Fruit fly (Drosophila melanogaster) whole organism, embryonic: Measurements from ENCODE around the gene CG7985.

Experiments
- CG12236 ChIP-seq: fragments of 200-800 bp; sonication (Bioruptor generic); optimal IDR thresholded peaks from 2 replicates; lab custom pipeline; 2016; ENCODE audit warnings: missing biosample characterization, missing genetic modification characterization
- CG1233 ChIP-seq: fragments of 200-800 bp; sonication (Bioruptor generic); optimal IDR thresholded peaks from 4 replicates; lab custom pipeline; 2018; ENCODE audit warnings: missing biosample characterization, mild to moderate bottlenecking, missing genetic modification characterization
- CG12659 ChIP-seq: fragments of 200-800 bp; sonication (Bioruptor generic); optimal IDR thresholded peaks from 3 replicates; lab custom pipeline; 2017; ENCODE audit warnings: mild to moderate bottlenecking, missing biosample characterization, missing genetic modification reagents, missing genetic modification characterization
- CG12744 ChIP-seq: fragments of 200-800 bp; sonication (Bioruptor generic); optimal IDR thresholded peaks from 2 replicates; lab custom pipeline; 2016; ENCODE audit warnings: missing biosample characterization, missing genetic modification characterization
- CG12942 ChIP-seq: fragments of 200-800 bp; sonication (Bioruptor generic); optimal IDR thresholded peaks from 3 replicates; lab custom pipeline; 2016; ENCODE audit warnings: missing biosample characterization, missing genetic modification characterization
- CG13624 ChIP-seq: fragments of 200-800 bp; sonication (Bioruptor generic); optimal IDR thresholded peaks from 2 replicates; lab custom pipeline; 2016; ENCODE audit warnings: missing biosample characterization, missing genetic modification characterization
- CG13894 ChIP-seq: fragments of 200-800 bp; sonication (Bioruptor generic); optimal IDR thresholded peaks from 3 replicates; lab custom pipeline; 2018; ENCODE audit warnings: missing biosample characterization, mild to moderate bottlenecking, missing genetic modification characterization, moderate library complexity
- CG1529 ChIP-seq: fragments of 200-800 bp; sonication (Bioruptor generic); optimal IDR thresholded peaks from 3 replicates; lab custom pipeline; 2018; ENCODE audit warnings: missing biosample characterization, missing genetic modification characterization
- CG15696 ChIP-seq: fragments of 200-800 bp; sonication (Bioruptor generic); optimal IDR thresholded peaks from 2 replicates; lab custom pipeline; 2019; ENCODE audit warnings: missing biosample characterization, mild to moderate bottlenecking, missing genetic modification characterization, moderate library complexity
- CG1647 ChIP-seq: fragments of 200-800 bp; sonication (Bioruptor generic); optimal IDR thresholded peaks from 3 replicates; lab custom pipeline; 2016; ENCODE audit warnings: missing biosample characterization, missing genetic modification characterization
- CG17186 ChIP-seq: fragments of 200-800 bp; sonication (Bioruptor generic); optimal IDR thresholded peaks from 3 replicates; lab custom pipeline; 2017; ENCODE audit warnings: missing biosample characterization, missing genetic modification reagents, missing genetic modification characterization
- CG17829 ChIP-seq: fragments of 200-800 bp; optimal IDR thresholded peaks from 2 replicates; lab custom pipeline; 2019; ENCODE audit warnings: missing biosample characterization, mild to moderate bottlenecking, missing genetic modification characterization, moderate library complexity
- CG17912 ChIP-seq: fragments of 200-800 bp; sonication (Bioruptor generic); optimal IDR thresholded peaks from 2 replicates; lab custom pipeline; 2018; ENCODE audit warnings: missing biosample characterization, mild to moderate bottlenecking, missing genetic modification characterization
- CG2120 ChIP-seq: fragments of 200-800 bp; sonication (Bioruptor generic); optimal IDR thresholded peaks from 3 replicates; lab custom pipeline; 2016; ENCODE audit warnings: missing biosample characterization, missing genetic modification characterization
- CG42726 ChIP-seq: fragments of 200-800 bp; sonication (Bioruptor generic); IDR thresholded peaks from 2 replicates; pipeline ENCODE4 v1.3.6; 2022; ENCODE audit warnings: missing biosample characterization, missing genetic modification characterization; ENCODE audit not compliant: partially characterized antibody
- CG6654 ChIP-seq: fragments of 200-800 bp; sonication (Bioruptor generic); optimal IDR thresholded peaks from 2 replicates; lab custom pipeline; 2017; ENCODE audit warnings: missing biosample characterization, mild to moderate bottlenecking, missing genetic modification characterization
- CG7556 ChIP-seq: fragments of 200-800 bp; sonication (Bioruptor generic); optimal IDR thresholded peaks from 2 replicates; lab custom pipeline; 2017; ENCODE audit warnings: missing biosample characterization, mild to moderate bottlenecking, missing genetic modification characterization
- CG8290 ChIP-seq, 3 experiments: fragments of 200-800 bp; sonication (Bioruptor generic); optimal IDR thresholded peaks; 2 replicates each; lab custom pipeline; 2016 to 2019; ENCODE audit warnings: missing biosample characterization in 3 of 3, missing genetic modification characterization in 3 of 3, mild to moderate bottlenecking in 2 of 3, moderate library complexity in 1 of 3
- CG9932 ChIP-seq: fragments of 200-800 bp; sonication (Bioruptor generic); IDR thresholded peaks from 2 replicates; pipeline ENCODE4 v1.3.6; 2022; ENCODE audit warnings: missing biosample characterization, missing genetic modification characterization
- Dp ChIP-seq: fragments of 200-800 bp; sonication (Bioruptor generic); optimal IDR thresholded peaks from 2 replicates; lab custom pipeline; 2018; ENCODE audit warnings: missing biosample characterization, mild to moderate bottlenecking, missing genetic modification characterization, moderate library complexity
- Meics ChIP-seq: fragments of 200-800 bp; sonication (Bioruptor generic); optimal IDR thresholded peaks from 2 replicates; lab custom pipeline; 2017; ENCODE audit warnings: missing biosample characterization, mild to moderate bottlenecking, missing genetic modification characterization
- Myb ChIP-seq: fragments of 200-800 bp; sonication (Bioruptor generic); optimal IDR thresholded peaks from 2 replicates; lab custom pipeline; 2016; ENCODE audit warnings: missing biosample characterization, missing genetic modification characterization
- Sox102F ChIP-seq: fragments of 200-800 bp; sonication (Bioruptor generic); optimal IDR thresholded peaks from 2 replicates; lab custom pipeline; 2018; ENCODE audit warnings: missing biosample characterization, mild to moderate bottlenecking, missing genetic modification characterization, moderate library complexity
- Sry-δ ChIP-seq: fragments of 200-800 bp; sonication (Bioruptor generic); optimal IDR thresholded peaks from 2 replicates; lab custom pipeline; 2016; ENCODE audit warnings: missing biosample characterization, missing genetic modification characterization
- TFAM ChIP-seq: fragments of 200-800 bp; sonication (Bioruptor generic); optimal IDR thresholded peaks from 2 replicates; lab custom pipeline; 2017; ENCODE audit warnings: missing biosample characterization, missing genetic modification characterization, inconsistent platforms
- Xbp1 ChIP-seq: fragments of 200-800 bp; sonication (Bioruptor generic); optimal IDR thresholded peaks from 3 replicates; lab custom pipeline; 2016; ENCODE audit warnings: missing biosample characterization, mild to moderate bottlenecking, missing genetic modification characterization
- YL-1 ChIP-seq: fragments of 200-800 bp; sonication (Bioruptor generic); optimal IDR thresholded peaks from 3 replicates; lab custom pipeline; 2017; ENCODE audit warnings: missing biosample characterization, mild to moderate bottlenecking, missing genetic modification characterization
- ab ChIP-seq: fragments of 200-800 bp; sonication (Bioruptor generic); optimal IDR thresholded peaks from 2 replicates; lab custom pipeline; 2016; ENCODE audit warnings: missing biosample characterization, missing genetic modification characterization
- ato ChIP-seq: fragments of 200-800 bp; sonication (Bioruptor generic); IDR thresholded peaks from 2 replicates; pipeline ENCODE4 v1.3.6; 2022; ENCODE audit warnings: missing biosample characterization, missing genetic modification characterization; ENCODE audit not compliant: partially characterized antibody
- az2 ChIP-seq: fragments of 200-800 bp; sonication (Bioruptor generic); optimal IDR thresholded peaks from 3 replicates; lab custom pipeline; 2016; ENCODE audit warnings: missing biosample characterization, missing genetic modification characterization
- bcd ChIP-seq: fragments of 200-800 bp; sonication (Bioruptor generic); optimal IDR thresholded peaks from 2 replicates; lab custom pipeline; 2017; ENCODE audit warnings: missing biosample characterization, mild to moderate bottlenecking, missing genetic modification characterization
- br ChIP-seq: fragments of >200 bp; optimal IDR thresholded peaks from 2 replicates; lab custom pipeline; 2017
- dmrt11E ChIP-seq: fragments of 200-800 bp; sonication (Bioruptor generic); optimal IDR thresholded peaks from 3 replicates; lab custom pipeline; 2018; ENCODE audit warnings: missing biosample characterization, mild to moderate bottlenecking, missing genetic modification characterization, moderate library complexity
- emc ChIP-seq: fragments of 200-800 bp; sonication (Bioruptor generic); optimal IDR thresholded peaks from 2 replicates; lab custom pipeline; 2016; ENCODE audit warnings: missing biosample characterization, missing genetic modification characterization
- fd64A ChIP-seq: fragments of 200-800 bp; sonication (Bioruptor generic); optimal IDR thresholded peaks from 3 replicates; lab custom pipeline; 2018; ENCODE audit warnings: missing biosample characterization, mild to moderate bottlenecking, missing genetic modification characterization
- gsb ChIP-seq: fragments of 200-800 bp; sonication (Bioruptor generic); IDR thresholded peaks from 2 replicates; pipeline ENCODE4 v1.3.6; 2022; ENCODE audit warnings: missing biosample characterization, missing genetic modification characterization
- her ChIP-seq: fragments of 200-800 bp; sonication (Bioruptor generic); optimal IDR thresholded peaks from 2 replicates; lab custom pipeline; 2016; ENCODE audit warnings: missing biosample characterization, missing genetic modification characterization
- ind ChIP-seq: fragments of 200-800 bp; sonication (Bioruptor generic); optimal IDR thresholded peaks from 3 replicates; lab custom pipeline; 2016; ENCODE audit warnings: missing biosample characterization, missing genetic modification characterization
- knrl ChIP-seq: fragments of 200-800 bp; sonication (Bioruptor generic); IDR thresholded peaks from 3 replicates; pipeline ENCODE4 v1.3.6; 2022; ENCODE audit warnings: missing biosample characterization, missing genetic modification characterization; ENCODE audit not compliant: partially characterized antibody
- lov ChIP-seq, 2 experiments: fragments of 200-800 bp in 1 of 2; fragments of >200 bp in 1 of 2; sonication (Bioruptor generic) in 1 of 2; IDR thresholded peaks in 1 of 2; optimal IDR thresholded peaks in 1 of 2; 2 replicates in 1 of 2; 3 replicates in 1 of 2; pipeline versions ENCODE4 v1.3.6 to Lab custom; 2017 to 2022; ENCODE audit warnings: missing biosample characterization in 1 of 2, missing genetic modification characterization in 1 of 2
- otp ChIP-seq: fragments of 200-800 bp; sonication (Bioruptor generic); IDR thresholded peaks from 3 replicates; pipeline ENCODE4, ENCODE4 v1.3.6; 2022; ENCODE audit warnings: missing biosample characterization, missing genetic modification characterization
- pho ChIP-seq: fragments of 200-800 bp; sonication (Bioruptor generic); optimal IDR thresholded peaks from 2 replicates; lab custom pipeline; 2016; ENCODE audit warnings: missing biosample characterization, missing genetic modification characterization
- pzg ChIP-seq: fragments of 200-800 bp; sonication (Bioruptor generic); optimal IDR thresholded peaks from 3 replicates; lab custom pipeline; 2018; ENCODE audit warnings: missing biosample characterization, mild to moderate bottlenecking, missing genetic modification characterization, moderate library complexity
- run ChIP-seq: fragments of 200-800 bp; sonication (Bioruptor generic); optimal IDR thresholded peaks from 3 replicates; lab custom pipeline; 2018; ENCODE audit warnings: missing biosample characterization, mild to moderate bottlenecking, missing genetic modification characterization
- sc ChIP-seq, 3 experiments: fragments of >200 bp in 2 of 3; fragments of 200-800 bp in 1 of 3; sonication (Bioruptor generic) in 1 of 3; optimal IDR thresholded peaks; 2 replicates in 2 of 3; 3 replicates in 1 of 3; lab custom pipeline; 2017; ENCODE audit warnings: mild to moderate bottlenecking in 1 of 3, missing biosample characterization in 1 of 3, missing genetic modification characterization in 1 of 3, missing genetic modification reagents in 1 of 3
- trem ChIP-seq: fragments of 200-800 bp; optimal IDR thresholded peaks from 3 replicates; lab custom pipeline; 2019; ENCODE audit warnings: missing biosample characterization, mild to moderate bottlenecking, missing genetic modification characterization, moderate library complexity
- unpg ChIP-seq: fragments of 200-800 bp; sonication (Bioruptor generic); optimal IDR thresholded peaks from 3 replicates; lab custom pipeline; 2018; ENCODE audit warnings: missing biosample characterization, mild to moderate bottlenecking, missing genetic modification characterization, moderate library complexity

CG7985 gene

DNA sequence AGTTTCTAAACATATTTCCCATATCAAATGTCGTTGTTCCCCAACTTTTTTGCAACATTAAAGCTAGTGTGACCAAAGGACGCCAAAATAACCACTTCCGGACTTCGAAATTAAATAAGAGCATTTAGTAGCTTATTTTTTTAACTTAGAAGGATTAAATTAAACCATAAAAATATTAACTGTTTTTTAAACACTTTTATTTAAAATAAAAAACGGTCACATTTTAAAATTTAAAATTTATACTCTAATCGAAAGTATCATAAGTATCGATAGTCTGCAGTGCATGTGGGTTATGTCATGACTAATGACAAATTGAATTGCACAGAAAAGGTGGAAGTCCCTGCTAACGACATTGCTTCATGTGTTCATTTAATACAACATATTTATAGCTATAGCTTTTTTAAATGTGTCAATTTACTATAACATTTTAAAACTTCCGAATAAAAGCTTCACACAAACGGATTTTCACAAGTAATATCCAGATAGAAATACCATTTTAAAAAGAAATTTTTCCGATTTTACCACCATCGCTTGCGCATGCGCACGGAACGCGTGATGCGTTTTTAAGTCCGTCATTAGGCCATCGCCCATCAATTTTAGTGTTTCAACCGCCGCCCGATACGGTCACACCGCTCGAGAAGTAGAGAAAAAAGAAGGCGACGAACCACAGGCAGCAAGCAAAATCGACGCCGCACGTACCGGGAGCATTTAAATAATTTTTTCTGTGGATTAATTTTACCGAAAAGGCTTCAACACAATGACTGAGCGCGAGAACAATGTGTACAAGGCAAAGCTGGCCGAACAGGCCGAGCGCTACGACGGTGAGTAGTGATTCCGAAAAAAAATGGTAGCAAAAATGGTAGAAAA lies 42.7 kb downstream of the CG7985 start, which contains the start of the genes CG7156 and 14-3-3epsilon (continued):
- no peak for TF ChIP-seq Meics (GFP tag; lab: Kevin White, UChicago)
- TF ChIP-seq TFAM, result no peak
- TF ChIP-seq Myb (GFP tag; lab: Kevin White, UChicago), result peak; percentile 59
- no peak; the same call in 1 of the 2 replicates for TF ChIP-seq ato (GFP tag; lab: Robert Waterston, UW)
- TF ChIP-seq CG8290 (GFP tag; optimal IDR thresholded peaks at IDR 0.05; lab: Kevin White, UChicago), result peak; percentile 42
- TF ChIP-seq CG8290 (tag; optimal IDR thresholded peaks at IDR 0.05; lab: Kevin White, UChicago), result no peak
- TF ChIP-seq otp, result 0 out of 3 replicates have a peak, but pooled peaks have one; percentile 19
- peak; percentile 15 for TF ChIP-seq CG1233 (GFP tag; lab: Kevin White, UChicago)
- no peak for TF ChIP-seq CG13894
- TF ChIP-seq CG15696 (tag; lab: Kevin White, UChicago), result peak; percentile 2
- TF ChIP-seq ind (GFP tag; lab: Kevin White, UChicago), result peak; percentile 32
- TF ChIP-seq CG1529 (GFP tag; lab: Kevin White, UChicago), result no peak
- peak; percentile 11 for TF ChIP-seq CG12236 (GFP tag; lab: Kevin White, UChicago)
- peak; percentile 16 for TF ChIP-seq CG17829
- TF ChIP-seq CG12942 (GFP tag; lab: Kevin White, UChicago), result peak; percentile 16
- no peak for TF ChIP-seq emc
- peak; percentile 9 for TF ChIP-seq CG13624
- peak; percentile 13 for TF ChIP-seq pho
- no peak for TF ChIP-seq lov (optimal IDR thresholded peaks at IDR 0.05; lab: Kevin White, UChicago)
- 0 out of 3 replicates have a peak, but pooled peaks have one; percentile 49 for TF ChIP-seq lov (GFP tag; IDR thresholded peaks at IDR 0.05; lab: Robert Waterston, UW)
- TF ChIP-seq pzg (GFP tag; lab: Kevin White, UChicago), result peak; percentile 70
- TF ChIP-seq unpg, result peak; percentile 73
- peak; percentile 77 for TF ChIP-seq trem (tag; lab: Kevin White, UChicago)
- peak; percentile 20 for TF ChIP-seq bcd
- peak; percentile 72 for TF ChIP-seq Sry-δ (GFP tag; lab: Kevin White, UChicago)
- peak; percentile 68 for TF ChIP-seq CG12659
- no peak for TF ChIP-seq her (GFP tag; lab: Kevin White, UChicago)
- peak; percentile 18 for TF ChIP-seq YL-1 (GFP tag; lab: Kevin White, UChicago)
- no peak for TF ChIP-seq run (tag; lab: Kevin White, UChicago)
- no peak for TF ChIP-seq CG6654 (GFP tag; lab: Kevin White, UChicago)
- TF ChIP-seq az2, result peak; percentile 66
- peak; percentile 68 for TF ChIP-seq dmrt11E
- TF ChIP-seq CG17186, result peak; percentile 94
- no peak for TF ChIP-seq fd64A (GFP tag; lab: Kevin White, UChicago)
- TF ChIP-seq CG17912 (GFP tag; lab: Kevin White, UChicago), result no peak
- no peak for TF ChIP-seq ab (GFP tag; lab: Kevin White, UChicago)
- TF ChIP-seq gsb (GFP tag; lab: Robert Waterston, UW), result no peak
- peak; percentile 73 for TF ChIP-seq Xbp1 (GFP tag; lab: Kevin White, UChicago)
- TF ChIP-seq CG12744 (GFP tag; lab: Kevin White, UChicago), result no peak
- no peak for TF ChIP-seq Sox102F
- no peak for TF ChIP-seq CG1647 (GFP tag; lab: Kevin White, UChicago)
- TF ChIP-seq Dp (GFP tag; lab: Kevin White, UChicago), result peak; percentile 65
- no peak for TF ChIP-seq sc (optimal IDR thresholded peaks at IDR 0.05; lab: Kevin White, UChicago)
- no peak for TF ChIP-seq sc (GFP tag; optimal IDR thresholded peaks at IDR 0.05; lab: Kevin White, UChicago)
- TF ChIP-seq CG7556 (GFP tag; lab: Kevin White, UChicago), result peak; percentile 43
- TF ChIP-seq knrl (GFP tag; lab: Robert Waterston, UW), result peak; percentile 60
- TF ChIP-seq CG2120 (GFP tag; lab: Kevin White, UChicago), result peak; percentile 46
- 0 out of 2 replicates have a peak, but pooled peaks have one; percentile 3 for TF ChIP-seq CG9932 (GFP tag; lab: Robert Waterston, UW)
- no peak for TF ChIP-seq br (lab: Kevin White, UChicago)
- TF ChIP-seq CG42726 (GFP tag; lab: Robert Waterston, UW), result peak; percentile 65
